Fruit fly (Drosophila melanogaster) whole organism, prepupa: ENCODE measurements around the gene CG7573.

ENCODE experiments used
- Blimp-1 ChIP-seq: fragments of 200-800 bp; sonication (Bioruptor generic); optimal IDR thresholded peaks from 3 replicates; lab custom pipeline; 2017; ENCODE audit warnings: missing biosample characterization, missing genetic modification characterization, mild to moderate bottlenecking, moderate library complexity, missing genetic modification reagents
- CG10669 ChIP-seq: fragments of 200-800 bp; sonication (Bioruptor generic); optimal IDR thresholded peaks from 3 replicates; lab custom pipeline; 2018; ENCODE audit warnings: missing biosample characterization, mild to moderate bottlenecking, missing genetic modification characterization, moderate library complexity
- CG11294 ChIP-seq: fragments of 200-800 bp; sonication (Bioruptor generic); IDR thresholded peaks from 2 replicates; pipeline ENCODE4 v1.3.6; 2022; ENCODE audit warnings: missing biosample characterization, missing genetic modification characterization
- CG11762 ChIP-seq: fragments of 200-800 bp; sonication (Bioruptor generic); optimal IDR thresholded peaks from 3 replicates; lab custom pipeline; 2016; ENCODE audit warnings: missing biosample characterization, missing genetic modification characterization; ENCODE audit not compliant: insufficient read depth
- CG11902 ChIP-seq: fragments of 200-800 bp; sonication (Bioruptor generic); optimal IDR thresholded peaks from 3 replicates; lab custom pipeline; 2016; ENCODE audit warnings: missing biosample characterization, missing genetic modification characterization
- CG15336 ChIP-seq: fragments of 200-800 bp; sonication (Bioruptor generic); IDR thresholded peaks from 2 replicates; pipeline ENCODE4 v1.3.6; 2022; ENCODE audit warnings: missing biosample characterization, missing genetic modification characterization
- CG3032 ChIP-seq: fragments of 200-800 bp; optimal IDR thresholded peaks from 2 replicates; lab custom pipeline; 2019; ENCODE audit warnings: missing biosample characterization, mild to moderate bottlenecking, missing genetic modification characterization, moderate library complexity
- CG31627 ChIP-seq: fragments of 200-800 bp; sonication (Bioruptor generic); optimal IDR thresholded peaks from 3 replicates; lab custom pipeline; 2016; ENCODE audit warnings: missing biosample characterization, missing genetic modification characterization
- CG32006 ChIP-seq: fragments of 200-800 bp; sonication (Bioruptor generic); optimal IDR thresholded peaks from 3 replicates; lab custom pipeline; 2017; ENCODE audit warnings: missing biosample characterization, mild to moderate bottlenecking, missing genetic modification characterization
- CG34406 ChIP-seq: fragments of 200-800 bp; sonication (Bioruptor generic); optimal IDR thresholded peaks from 3 replicates; lab custom pipeline; 2016; ENCODE audit warnings: missing biosample characterization, missing genetic modification characterization
- CG3919 ChIP-seq: fragments of 200-800 bp; sonication (Bioruptor generic); optimal IDR thresholded peaks from 3 replicates; lab custom pipeline; 2016; ENCODE audit warnings: missing biosample characterization, missing genetic modification characterization
- CG6276 ChIP-seq: fragments of 200-800 bp; sonication (Bioruptor generic); optimal IDR thresholded peaks from 2 replicates; lab custom pipeline; 2017; ENCODE audit warnings: missing biosample characterization, mild to moderate bottlenecking, missing genetic modification characterization
- CG6792 ChIP-seq: fragments of 200-800 bp; sonication (Bioruptor generic); optimal IDR thresholded peaks from 3 replicates; lab custom pipeline; 2016; ENCODE audit warnings: missing biosample characterization, missing genetic modification characterization
- CG6808 ChIP-seq: fragments of 200-800 bp; sonication (Bioruptor generic); optimal IDR thresholded peaks from 3 replicates; lab custom pipeline; 2017; ENCODE audit warnings: missing biosample characterization, missing genetic modification characterization, mild to moderate bottlenecking, moderate library complexity, missing genetic modification reagents
- CG8119 ChIP-seq: fragments of 200-800 bp; sonication (Bioruptor generic); IDR thresholded peaks from 3 replicates; pipeline ENCODE4 v1.3.6; 2022; ENCODE audit warnings: missing biosample characterization, missing genetic modification characterization
- CG8319 ChIP-seq: fragments of 200-800 bp; sonication (Bioruptor generic); optimal IDR thresholded peaks from 3 replicates; lab custom pipeline; 2016; ENCODE audit warnings: missing biosample characterization, missing genetic modification characterization
- CG8632 ChIP-seq: fragments of 200-800 bp; sonication (Bioruptor generic); optimal IDR thresholded peaks from 3 replicates; lab custom pipeline; 2016; ENCODE audit warnings: missing biosample characterization, missing genetic modification characterization
- CG9139 ChIP-seq: fragments of 200-800 bp; sonication (Bioruptor generic); optimal IDR thresholded peaks from 3 replicates; lab custom pipeline; 2017; ENCODE audit warnings: missing biosample characterization, mild to moderate bottlenecking, missing genetic modification characterization
- Eip78C ChIP-seq: fragments of 200-800 bp; sonication (Bioruptor generic); peaks from one replicate; lab custom pipeline; 2016; ENCODE audit warnings: missing biosample characterization, missing genetic modification characterization
- Ets21C ChIP-seq: fragments of 200-800 bp; sonication (Bioruptor generic); optimal IDR thresholded peaks from 3 replicates; lab custom pipeline; 2016; ENCODE audit warnings: missing biosample characterization, missing genetic modification characterization
- Ets96B ChIP-seq: fragments of 200-800 bp; optimal IDR thresholded peaks from 2 replicates; lab custom pipeline; 2019; ENCODE audit warnings: missing biosample characterization, mild to moderate bottlenecking, missing genetic modification characterization, moderate library complexity
- Gug ChIP-seq: fragments of 200-800 bp; sonication (Bioruptor generic); IDR thresholded peaks from 2 replicates; pipeline ENCODE4 v1.3.6; 2022; ENCODE audit warnings: missing biosample characterization, missing genetic modification characterization
- Hr39 ChIP-seq: fragments of 200-800 bp; sonication (Bioruptor generic); optimal IDR thresholded peaks from 2 replicates; lab custom pipeline; 2016; ENCODE audit warnings: missing biosample characterization, missing genetic modification characterization
- Hr4 ChIP-seq: fragments of 200-800 bp; sonication (Bioruptor generic); optimal IDR thresholded peaks from 3 replicates; lab custom pipeline; 2016; ENCODE audit warnings: missing biosample characterization, missing genetic modification characterization
- Lpt ChIP-seq: fragments of 200-800 bp; sonication (Bioruptor generic); optimal IDR thresholded peaks from 3 replicates; lab custom pipeline; 2016; ENCODE audit warnings: missing biosample characterization, missing genetic modification characterization
- Met ChIP-seq: fragments of 200-800 bp; sonication (Bioruptor generic); optimal IDR thresholded peaks from 3 replicates; lab custom pipeline; 2016; ENCODE audit warnings: missing biosample characterization, missing genetic modification characterization
- OdsH ChIP-seq: fragments of 200-800 bp; sonication (Bioruptor generic); optimal IDR thresholded peaks from 3 replicates; lab custom pipeline; 2016; ENCODE audit warnings: missing biosample characterization, missing genetic modification characterization
- Sox102F ChIP-seq: fragments of 200-800 bp; sonication (Bioruptor generic); optimal IDR thresholded peaks from 2 replicates; lab custom pipeline; 2016; ENCODE audit warnings: missing biosample characterization, mild to moderate bottlenecking, missing genetic modification characterization
- Sox14 ChIP-seq: fragments of 200-800 bp; sonication (Bioruptor generic); optimal IDR thresholded peaks from 3 replicates; lab custom pipeline; 2016; ENCODE audit warnings: missing biosample characterization, missing genetic modification characterization
- achi ChIP-seq: fragments of 200-800 bp; sonication (Bioruptor generic); optimal IDR thresholded peaks from 3 replicates; lab custom pipeline; 2016; ENCODE audit warnings: missing biosample characterization, missing genetic modification characterization
- acj6 ChIP-seq: fragments of 200-800 bp; sonication (Bioruptor generic); optimal IDR thresholded peaks from 3 replicates; lab custom pipeline; 2016; ENCODE audit warnings: missing biosample characterization, missing genetic modification characterization
- cyc ChIP-seq: fragments of 200-800 bp; sonication (Bioruptor generic); optimal IDR thresholded peaks from 3 replicates; lab custom pipeline; 2016; ENCODE audit warnings: missing biosample characterization, missing genetic modification characterization
- dac ChIP-seq: fragments of 200-800 bp; sonication (Bioruptor generic); optimal IDR thresholded peaks from 2 replicates; lab custom pipeline; 2017; ENCODE audit warnings: missing biosample characterization, mild to moderate bottlenecking, missing genetic modification characterization
- dsx ChIP-seq: fragments of 200-800 bp; optimal IDR thresholded peaks from 3 replicates; lab custom pipeline; 2019; ENCODE audit warnings: missing biosample characterization, mild to moderate bottlenecking, missing genetic modification characterization, moderate library complexity; ENCODE audit not compliant: poor library complexity, severe bottlenecking
- eg ChIP-seq: fragments of 200-800 bp; sonication (Bioruptor generic); IDR thresholded peaks from 3 replicates; pipeline ENCODE4 v1.3.6; 2022; ENCODE audit warnings: missing biosample characterization, missing genetic modification characterization
- esn ChIP-seq: fragments of 200-800 bp; sonication (Bioruptor generic); optimal IDR thresholded peaks from 2 replicates; lab custom pipeline; 2016; ENCODE audit warnings: missing biosample characterization, mild to moderate bottlenecking, missing genetic modification characterization, moderate library complexity
- fd59A ChIP-seq: fragments of 200-800 bp; sonication (Bioruptor generic); optimal IDR thresholded peaks from 2 replicates; lab custom pipeline; 2017; ENCODE audit warnings: missing biosample characterization, mild to moderate bottlenecking, missing genetic modification characterization, missing genetic modification reagents
- fd85E ChIP-seq: fragments of 200-800 bp; sonication (Bioruptor generic); optimal IDR thresholded peaks from 3 replicates; lab custom pipeline; 2016; ENCODE audit warnings: missing biosample characterization, missing genetic modification characterization
- lz ChIP-seq: fragments of 200-800 bp; sonication (Bioruptor generic); optimal IDR thresholded peaks from 3 replicates; lab custom pipeline; 2016; ENCODE audit warnings: missing biosample characterization, missing genetic modification characterization
- net ChIP-seq: fragments of 200-800 bp; sonication (Bioruptor generic); optimal IDR thresholded peaks from 3 replicates; lab custom pipeline; 2016; ENCODE audit warnings: missing biosample characterization, missing genetic modification characterization
- pdm3 ChIP-seq: fragments of 200-800 bp; sonication (Bioruptor generic); optimal IDR thresholded peaks from 3 replicates; lab custom pipeline; 2016; ENCODE audit warnings: missing biosample characterization, missing genetic modification characterization
- spab ChIP-seq: fragments of 200-800 bp; sonication (Bioruptor generic); optimal IDR thresholded peaks from 2 replicates; lab custom pipeline; 2017; ENCODE audit warnings: missing biosample characterization, mild to moderate bottlenecking, missing genetic modification characterization, missing genetic modification reagents
- ss ChIP-seq, 2 experiments: fragments of 200-800 bp; sonication (Bioruptor generic); optimal IDR thresholded peaks; 2 replicates in 1 of 2; 3 replicates in 1 of 2; lab custom pipeline; 2017 to 2018; ENCODE audit warnings: mild to moderate bottlenecking in 2 of 2, missing biosample characterization in 2 of 2, missing genetic modification characterization in 2 of 2, moderate library complexity in 1 of 2
- svp ChIP-seq: fragments of 200-800 bp; sonication (Bioruptor generic); peaks from one replicate; lab custom pipeline; 2016; ENCODE audit warnings: missing biosample characterization, missing genetic modification characterization
- topi ChIP-seq: fragments of 200-800 bp; sonication (Bioruptor generic); optimal IDR thresholded peaks from 3 replicates; lab custom pipeline; 2016; ENCODE audit warnings: missing biosample characterization, missing genetic modification characterization
- vri ChIP-seq: fragments of 200-800 bp; sonication (Bioruptor generic); optimal IDR thresholded peaks from 3 replicates; lab custom pipeline; 2016; ENCODE audit warnings: missing biosample characterization, mild to moderate bottlenecking, missing genetic modification characterization

CG7573 gene

dm6 chr3L:11328015-11328680 is 16.6 kb downstream of the CG7573 start (continued):
- TF ChIP-seq CG8119 (GFP tag; lab: Robert Waterston, UW) = peak; percentile 79
- TF ChIP-seq lz (GFP tag; lab: Kevin White, UChicago) = peak; percentile 58
- TF ChIP-seq CG11902 (GFP tag; lab: Kevin White, UChicago) = peak; percentile 41
- peak; percentile 57 for TF ChIP-seq fd59A (GFP tag; lab: Kevin White, UChicago)
- TF ChIP-seq dac (GFP tag; lab: Kevin White, UChicago) = no peak
- peak; percentile 74 for TF ChIP-seq CG3919 (GFP tag; lab: Kevin White, UChicago)
- TF ChIP-seq OdsH (GFP tag; lab: Kevin White, UChicago) = peak; percentile 58
- TF ChIP-seq spab = peak; percentile 62
- peak; percentile 23 for TF ChIP-seq CG8319
- peak; percentile 74 for TF ChIP-seq dsx
- TF ChIP-seq Lpt (GFP tag; lab: Kevin White, UChicago) = peak; percentile 53
- peak; percentile 51 for TF ChIP-seq net (GFP tag; lab: Kevin White, UChicago)
- TF ChIP-seq CG34406 (GFP tag; lab: Kevin White, UChicago) = peak; percentile 55
- peak; percentile 75 for TF ChIP-seq esn (GFP tag; lab: Kevin White, UChicago)
- no peak for TF ChIP-seq vri (GFP tag; lab: Kevin White, UChicago)
- peak; percentile 81 for TF ChIP-seq CG32006 (GFP tag; lab: Kevin White, UChicago)
- TF ChIP-seq eg (GFP tag; lab: Robert Waterston, UW) = peak; percentile 90
- TF ChIP-seq CG6792 (GFP tag; lab: Kevin White, UChicago) = peak; percentile 43
- TF ChIP-seq CG31627 (GFP tag; lab: Kevin White, UChicago) = peak; percentile 57
- peak; percentile 69 for TF ChIP-seq CG11762
- TF ChIP-seq CG11294 (GFP tag; lab: Robert Waterston, UW) = no peak
- peak; percentile 64 for TF ChIP-seq Hr39 (GFP tag; lab: Kevin White, UChicago)
- TF ChIP-seq ss (GFP tag; optimal IDR thresholded peaks at IDR 0.05; lab: Kevin White, UChicago) = peak; percentile 51 to 75
- TF ChIP-seq CG10669 (GFP tag; lab: Kevin White, UChicago) = peak; percentile 48
- TF ChIP-seq CG3032 (tag; lab: Kevin White, UChicago) = peak; percentile 59
- TF ChIP-seq Sox14 (GFP tag; lab: Kevin White, UChicago) = peak; percentile 64
- peak; percentile 92 for TF ChIP-seq Eip78C
- peak; percentile 75 for TF ChIP-seq CG15336 (GFP tag; lab: Robert Waterston, UW)
- TF ChIP-seq pdm3 (GFP tag; lab: Kevin White, UChicago) = peak; percentile 70
- TF ChIP-seq acj6 = peak; percentile 49
- TF ChIP-seq Sox102F (GFP tag; lab: Kevin White, UChicago) = peak; percentile 46

- TF ChIP-seq Hr4 = peak; percentile 60
- TF ChIP-seq CG11902 (GFP tag; lab: Kevin White, UChicago) = peak; percentile 67
- TF ChIP-seq Met (GFP tag; lab: Kevin White, UChicago) = peak; percentile 61
- peak; percentile 68 for TF ChIP-seq CG6808 (GFP tag; lab: Kevin White, UChicago)
- no peak for TF ChIP-seq fd85E (GFP tag; lab: Kevin White, UChicago)
- TF ChIP-seq vri (GFP tag; lab: Kevin White, UChicago) = peak; percentile 39
- peak; percentile 90 for TF ChIP-seq CG15336 (GFP tag; lab: Robert Waterston, UW)
- peak; percentile 58 for TF ChIP-seq cyc (GFP tag; lab: Kevin White, UChicago)
- TF ChIP-seq Gug = peak; percentile 54
- TF ChIP-seq pdm3 (GFP tag; lab: Kevin White, UChicago) = peak; percentile 61
- TF ChIP-seq Sox102F (GFP tag; lab: Kevin White, UChicago) = peak; percentile 68
- peak; percentile 82 for TF ChIP-seq acj6
- peak; percentile 3 for TF ChIP-seq Ets21C (GFP tag; lab: Kevin White, UChicago)
- TF ChIP-seq CG8319 = peak; percentile 37
- peak; percentile 93 for TF ChIP-seq CG8119 (GFP tag; lab: Robert Waterston, UW)
- TF ChIP-seq topi = peak; percentile 56
- peak; percentile 39 for TF ChIP-seq Hr39 (GFP tag; lab: Kevin White, UChicago)
- TF ChIP-seq CG3032 (tag; lab: Kevin White, UChicago) = peak; percentile 82
- TF ChIP-seq Blimp-1 = peak; percentile 68
- peak; percentile 80 for TF ChIP-seq net (GFP tag; lab: Kevin White, UChicago)
- TF ChIP-seq Lpt (GFP tag; lab: Kevin White, UChicago) = peak; percentile 74
- no peak for TF ChIP-seq CG11762
- peak; percentile 58 for TF ChIP-seq lz (GFP tag; lab: Kevin White, UChicago)
- peak; percentile 68 for TF ChIP-seq CG9139 (GFP tag; lab: Kevin White, UChicago)
- TF ChIP-seq CG6276 (GFP tag; lab: Kevin White, UChicago) = peak; percentile 64
- peak; percentile 94 for TF ChIP-seq Eip78C
- peak; percentile 78 for TF ChIP-seq achi (GFP tag; lab: Kevin White, UChicago)
- peak; percentile 83 for TF ChIP-seq Ets96B
- TF ChIP-seq CG8632 = peak; percentile 87
- TF ChIP-seq svp (GFP tag; lab: Kevin White, UChicago) = peak; percentile 81
- TF ChIP-seq CG34406 (GFP tag; lab: Kevin White, UChicago) = peak; percentile 83
Measured at dm6 chr3L:11329014-11329469, 17.5 kb downstream of the CG7573 start.
